Fruit fly (Drosophila melanogaster) whole organism: ENCODE data around the gene CG10132.

Source experiments
- CG8478 ChIP-seq: fragments of >200 bp; optimal IDR thresholded peaks from 2 replicates; lab custom pipeline; 2018; ENCODE audit warnings: inconsistent platforms
- EcR ChIP-seq, 2 experiments: fragments of >200 bp; optimal IDR thresholded peaks; 2 replicates each; lab custom pipeline; 2017; ENCODE audit warnings: missing biosample characterization in 2 of 2, missing genetic modification characterization in 2 of 2, missing genetic modification reagents in 2 of 2
- usp ChIP-seq: fragments of >200 bp; optimal IDR thresholded peaks from 2 replicates; lab custom pipeline; 2017; ENCODE audit warnings: missing biosample characterization, missing genetic modification characterization, mixed read lengths

DNA sequence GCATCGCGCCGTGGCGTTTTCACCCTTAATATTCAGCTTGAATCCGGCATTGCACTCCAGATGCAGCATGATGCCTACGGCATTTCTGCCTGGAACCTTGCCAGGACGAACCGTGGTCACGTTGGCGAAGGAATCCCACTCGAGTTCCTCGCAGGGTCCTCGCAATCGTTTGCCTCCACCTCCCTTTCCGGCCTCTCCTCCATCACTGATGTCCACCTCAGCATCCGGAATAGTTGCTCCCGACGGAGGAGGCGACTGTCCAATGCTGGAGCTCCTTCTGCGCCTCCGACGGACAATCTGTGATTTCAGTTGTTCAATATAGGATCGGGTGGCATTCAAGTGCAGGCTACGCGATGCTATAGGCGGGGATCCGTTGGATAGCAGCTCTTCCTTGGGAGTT, 6.4 kb upstream of the CG10132 start:
- TF ChIP-seq usp (GFP tag; lab: Kevin White, UChicago) = no peak
- no peak for TF ChIP-seq CG8478
- TF ChIP-seq EcR (GFP tag; optimal IDR thresholded peaks at IDR 0.05; lab: Kevin White, UChicago) = no peak
